Worm (Caenorhabditis elegans): ENCODE measurements around the gene cua-1.
A peak's percentile ranks its signal among the peaks of the same experiment; 100 is the strongest.

cua-1 gene

ce11 chrIII:13429668-13430067, 25.4 kb downstream of the cua-1 start, which contains the start of gene bli-5:
TSS of gene bli-5 (minus strand) at chrIII:13429768.
- TF ChIP-seq ces-1 (GFP tag; optimal IDR thresholded peaks at IDR 0.05) (no peak), nhr-77 (tag; optimal IDR thresholded peaks at IDR 0.05) (no peak), ztf-7 (tag; optimal IDR thresholded peaks at IDR 0.05) (no peak), duxl-1 (tag; optimal IDR thresholded peaks at IDR 0.05; ENCODE audit: poor library complexity) (no peak), F10B5.3 (tag; optimal IDR thresholded peaks at IDR 0.05) (no peak), php-3 (GFP tag; IDR thresholded peaks at IDR 0.05) (no peak), F49E8.2 (tag; optimal IDR thresholded peaks at IDR 0.05; ENCODE audit: borderline replicate concordance) (no peak), spr-1 (tag; optimal IDR thresholded peaks at IDR 0.05) (no peak), rbr-2 (tag; optimal IDR thresholded peaks at IDR 0.05) (no peak), nhr-48 (tag; optimal IDR thresholded peaks at IDR 0.05) (no peak), hlh-11 (tag; optimal IDR thresholded peaks at IDR 0.05) (no peak), set-16 (GFP tag; IDR thresholded peaks at IDR 0.05) (no peak)

ce11 chrIII:13427817-13428216, 27.3 kb downstream of the cua-1 start:
- TF ChIP-seq D1046.2 (GFP tag; IDR thresholded peaks at IDR 0.05), result no peak
- no peak for TF ChIP-seq lin-39 (tag; optimal IDR thresholded peaks at IDR 0.05)
- TF ChIP-seq pqm-1 (tag; optimal IDR thresholded peaks at IDR 0.05), result no peak
- no peak for TF ChIP-seq tag-97 (GFP tag; IDR thresholded peaks at IDR 0.05)
- no peak for TF ChIP-seq lin-29 (GFP tag; IDR thresholded peaks at IDR 0.05)
- no peak for TF ChIP-seq arid-1 (GFP tag; conservative IDR thresholded peaks at IDR 0.05)

DNA sequence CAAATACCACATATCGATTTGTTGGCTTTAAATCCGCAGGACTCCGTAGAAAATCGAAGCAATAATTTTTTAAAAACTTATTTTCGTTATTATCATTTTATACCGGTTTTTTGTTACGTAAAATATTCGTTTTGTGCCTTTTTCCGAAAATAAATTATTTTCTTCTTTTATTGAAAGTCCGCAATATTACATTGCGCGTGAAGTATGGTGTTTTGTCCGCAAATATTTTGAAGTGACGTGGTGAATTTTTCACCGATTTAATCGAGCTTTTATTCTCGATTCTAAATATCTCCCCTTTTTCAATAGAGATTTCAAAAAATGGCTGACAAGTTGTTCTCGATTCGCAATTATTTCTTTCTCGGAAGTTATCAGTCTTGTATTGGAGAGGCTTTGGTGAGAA, 29.1 kb downstream of the cua-1 start, which contains the start of gene cope-1:
Gene cope-1, plus strand, starts transcription at position 229 of the 400 bp plus-strand sequence.
- TF ChIP-seq lin-38 (GFP tag; IDR thresholded peaks at IDR 0.05) (peak; percentile 36), mes-2 (tag; optimal IDR thresholded peaks at IDR 0.05; ENCODE audit: poor library complexity, severe bottlenecking) (peak; percentile 43), nhr-11 (tag; optimal IDR thresholded peaks at IDR 0.05) (no peak), aly-2 (tag; optimal IDR thresholded peaks at IDR 0.05) (no peak), egl-27 (tag; optimal IDR thresholded peaks at IDR 0.05) (no peak), lsy-2 (tag; optimal IDR thresholded peaks at IDR 0.05) (peak in 1 of 2 experiments; percentile 65), pha-4 (GFP tag; IDR thresholded peaks at IDR 0.05) (no peak), pha-4 (tag; optimal IDR thresholded peaks at IDR 0.05) (no peak), dpl-1 (GFP tag; optimal IDR thresholded peaks at IDR 0.05) (peak; percentile 51), ceh-20 (GFP tag; IDR thresholded peaks at IDR 0.05) (no peak)

ce11 chrIII:13423414-13423813, 31.7 kb downstream of the cua-1 start, which contains the start of gene exo-1:
TSS of gene exo-1 (plus strand) at chrIII:13423514.
- TF ChIP-seq Y5F2A.4 (GFP tag; optimal IDR thresholded peaks at IDR 0.05) (no peak), mxl-2 (GFP tag; conservative IDR thresholded peaks at IDR 0.05) (no peak), snpc-4 (tag; optimal IDR thresholded peaks at IDR 0.05) (no peak), hlh-30 (tag; optimal IDR thresholded peaks at IDR 0.05; ENCODE audit: insufficient read depth) (peak; percentile 54), nhr-11 (tag; optimal IDR thresholded peaks at IDR 0.05) (peak; percentile 51), ztf-7 (tag; optimal IDR thresholded peaks at IDR 0.05) (no peak), mes-2 (tag; optimal IDR thresholded peaks at IDR 0.05; ENCODE audit: poor library complexity, severe bottlenecking) (peak; percentile 96), nhr-25 (tag; optimal IDR thresholded peaks at IDR 0.05; ENCODE audit: borderline replicate concordance, insufficient read depth) (no peak), pqm-1 (tag; optimal IDR thresholded peaks at IDR 0.05) (peak; percentile 52), mdt-29 (GFP tag; IDR thresholded peaks at IDR 0.05) (no peak), ZK546.5 (tag; optimal IDR thresholded peaks at IDR 0.05) (no peak), lin-38 (GFP tag; IDR thresholded peaks at IDR 0.05) (peak; percentile 94), ceh-20 (GFP tag; IDR thresholded peaks at IDR 0.05) (no peak), tra-1 (GFP tag; IDR thresholded peaks at IDR 0.05) (no peak), D1046.2 (GFP tag; IDR thresholded peaks at IDR 0.05) (0 out of 2 replicates have a peak, but pooled peaks have one; percentile 20), dpl-1 (GFP tag; optimal IDR thresholded peaks at IDR 0.05) (peak; percentile 86), attf-4 (tag; optimal IDR thresholded peaks at IDR 0.05) (no peak), F49E8.2 (tag; optimal IDR thresholded peaks at IDR 0.05; ENCODE audit: borderline replicate concordance) (no peak), nhr-28 (tag; optimal IDR thresholded peaks at IDR 0.05) (peak; percentile 82), lin-13 (GFP tag; optimal IDR thresholded peaks at IDR 0.05) (peak; percentile 25), dmd-9 (GFP tag; IDR thresholded peaks at IDR 0.05) (no peak), ctbp-1 (GFP tag; IDR thresholded peaks at IDR 0.05) (no peak), lsy-2 (tag; optimal IDR thresholded peaks at IDR 0.05) (peak in 1 of 2 experiments; percentile 87), T20F7.1 (GFP tag; optimal IDR thresholded peaks at IDR 0.05) (no peak), F10B5.3 (tag; optimal IDR thresholded peaks at IDR 0.05) (no peak), cey-2 (tag; optimal IDR thresholded peaks at IDR 0.05; ENCODE audit: borderline replicate concordance, insufficient read depth) (no peak), zfp-2 (tag; optimal IDR thresholded peaks at IDR 0.05) (no peak), aha-1 (tag) (no peak)

Measured in whole organism, L4 larva.